Fruit fly (Drosophila melanogaster) whole organism, prepupa: ENCODE measurements around the gene Sk1.

Experiments
- CG10631 ChIP-seq: fragments of 200-800 bp; sonication (Bioruptor generic); optimal IDR thresholded peaks from 2 replicates; lab custom pipeline; 2016; ENCODE audit warnings: missing biosample characterization, missing genetic modification characterization
- CG11294 ChIP-seq: fragments of 200-800 bp; sonication (Bioruptor generic); IDR thresholded peaks from 2 replicates; pipeline ENCODE4 v1.3.6; 2022; ENCODE audit warnings: missing biosample characterization, missing genetic modification characterization
- CG15336 ChIP-seq: fragments of 200-800 bp; sonication (Bioruptor generic); IDR thresholded peaks from 2 replicates; pipeline ENCODE4 v1.3.6; 2022; ENCODE audit warnings: missing biosample characterization, missing genetic modification characterization
- CG1621 ChIP-seq: fragments of 200-800 bp; sonication (Bioruptor generic); optimal IDR thresholded peaks from 3 replicates; lab custom pipeline; 2018; ENCODE audit warnings: missing biosample characterization, mild to moderate bottlenecking, missing genetic modification characterization
- CG16779 ChIP-seq: fragments of 200-800 bp; sonication (Bioruptor generic); optimal IDR thresholded peaks from 3 replicates; lab custom pipeline; 2017; ENCODE audit warnings: missing biosample characterization, mild to moderate bottlenecking, missing genetic modification characterization
- CG3032 ChIP-seq: fragments of 200-800 bp; optimal IDR thresholded peaks from 2 replicates; lab custom pipeline; 2019; ENCODE audit warnings: missing biosample characterization, mild to moderate bottlenecking, missing genetic modification characterization, moderate library complexity
- CG31627 ChIP-seq: fragments of 200-800 bp; sonication (Bioruptor generic); optimal IDR thresholded peaks from 3 replicates; lab custom pipeline; 2016; ENCODE audit warnings: missing biosample characterization, missing genetic modification characterization
- CG32006 ChIP-seq: fragments of 200-800 bp; sonication (Bioruptor generic); optimal IDR thresholded peaks from 3 replicates; lab custom pipeline; 2017; ENCODE audit warnings: missing biosample characterization, mild to moderate bottlenecking, missing genetic modification characterization
- CG6163 ChIP-seq: fragments of 200-800 bp; sonication (Bioruptor generic); IDR thresholded peaks from 3 replicates; pipeline ENCODE4 v1.3.6; 2022; ENCODE audit warnings: missing biosample characterization, missing genetic modification characterization
- CG6276 ChIP-seq: fragments of 200-800 bp; sonication (Bioruptor generic); optimal IDR thresholded peaks from 2 replicates; lab custom pipeline; 2017; ENCODE audit warnings: missing biosample characterization, mild to moderate bottlenecking, missing genetic modification characterization
- CG6792 ChIP-seq: fragments of 200-800 bp; sonication (Bioruptor generic); optimal IDR thresholded peaks from 3 replicates; lab custom pipeline; 2016; ENCODE audit warnings: missing biosample characterization, missing genetic modification characterization
- CG6808 ChIP-seq: fragments of 200-800 bp; sonication (Bioruptor generic); optimal IDR thresholded peaks from 3 replicates; lab custom pipeline; 2017; ENCODE audit warnings: missing biosample characterization, missing genetic modification characterization, mild to moderate bottlenecking, moderate library complexity, missing genetic modification reagents
- CG6854 ChIP-seq: fragments of 200-800 bp; sonication (Bioruptor generic); optimal IDR thresholded peaks from 2 replicates; lab custom pipeline; 2017; ENCODE audit warnings: missing biosample characterization, mild to moderate bottlenecking, missing genetic modification characterization
- CG8119 ChIP-seq: fragments of 200-800 bp; sonication (Bioruptor generic); IDR thresholded peaks from 3 replicates; pipeline ENCODE4 v1.3.6; 2022; ENCODE audit warnings: missing biosample characterization, missing genetic modification characterization
- CG8319 ChIP-seq: fragments of 200-800 bp; sonication (Bioruptor generic); optimal IDR thresholded peaks from 3 replicates; lab custom pipeline; 2016; ENCODE audit warnings: missing biosample characterization, missing genetic modification characterization
- CG8632 ChIP-seq: fragments of 200-800 bp; sonication (Bioruptor generic); optimal IDR thresholded peaks from 3 replicates; lab custom pipeline; 2016; ENCODE audit warnings: missing biosample characterization, missing genetic modification characterization
- CG9139 ChIP-seq: fragments of 200-800 bp; sonication (Bioruptor generic); optimal IDR thresholded peaks from 3 replicates; lab custom pipeline; 2017; ENCODE audit warnings: missing biosample characterization, mild to moderate bottlenecking, missing genetic modification characterization
- Eip78C ChIP-seq: fragments of 200-800 bp; sonication (Bioruptor generic); peaks from one replicate; lab custom pipeline; 2016; ENCODE audit warnings: missing biosample characterization, missing genetic modification characterization
- Eip93F ChIP-seq: fragments of 200-800 bp; sonication (Bioruptor generic); optimal IDR thresholded peaks from 2 replicates; lab custom pipeline; 2016; ENCODE audit warnings: missing biosample characterization, mild to moderate bottlenecking, missing genetic modification characterization
- Ets21C ChIP-seq: fragments of 200-800 bp; sonication (Bioruptor generic); optimal IDR thresholded peaks from 3 replicates; lab custom pipeline; 2016; ENCODE audit warnings: missing biosample characterization, missing genetic modification characterization
- Hr38 ChIP-seq: sonication (Bioruptor generic); optimal IDR thresholded peaks from 2 replicates; lab custom pipeline; 2016; ENCODE audit warnings: missing biosample characterization, missing genetic modification characterization
- Hr39 ChIP-seq: fragments of 200-800 bp; sonication (Bioruptor generic); optimal IDR thresholded peaks from 2 replicates; lab custom pipeline; 2016; ENCODE audit warnings: missing biosample characterization, missing genetic modification characterization
- Hr4 ChIP-seq: fragments of 200-800 bp; sonication (Bioruptor generic); optimal IDR thresholded peaks from 3 replicates; lab custom pipeline; 2016; ENCODE audit warnings: missing biosample characterization, missing genetic modification characterization
- Met ChIP-seq: fragments of 200-800 bp; sonication (Bioruptor generic); optimal IDR thresholded peaks from 3 replicates; lab custom pipeline; 2016; ENCODE audit warnings: missing biosample characterization, missing genetic modification characterization
- OdsH ChIP-seq: fragments of 200-800 bp; sonication (Bioruptor generic); optimal IDR thresholded peaks from 3 replicates; lab custom pipeline; 2016; ENCODE audit warnings: missing biosample characterization, missing genetic modification characterization
- Smox ChIP-seq: fragments of 200-800 bp; sonication (Bioruptor generic); optimal IDR thresholded peaks from 3 replicates; lab custom pipeline; 2016; ENCODE audit warnings: missing biosample characterization, missing genetic modification characterization
- Sox102F ChIP-seq: fragments of 200-800 bp; sonication (Bioruptor generic); optimal IDR thresholded peaks from 2 replicates; lab custom pipeline; 2016; ENCODE audit warnings: missing biosample characterization, mild to moderate bottlenecking, missing genetic modification characterization
- Sox14 ChIP-seq: fragments of 200-800 bp; sonication (Bioruptor generic); optimal IDR thresholded peaks from 3 replicates; lab custom pipeline; 2016; ENCODE audit warnings: missing biosample characterization, missing genetic modification characterization
- Sox15 ChIP-seq: fragments of 200-800 bp; sonication (Bioruptor generic); optimal IDR thresholded peaks from 3 replicates; lab custom pipeline; 2016; ENCODE audit warnings: missing biosample characterization, missing genetic modification characterization
- acj6 ChIP-seq: fragments of 200-800 bp; sonication (Bioruptor generic); optimal IDR thresholded peaks from 3 replicates; lab custom pipeline; 2016; ENCODE audit warnings: missing biosample characterization, missing genetic modification characterization
- dsx ChIP-seq: fragments of 200-800 bp; optimal IDR thresholded peaks from 3 replicates; lab custom pipeline; 2019; ENCODE audit warnings: missing biosample characterization, mild to moderate bottlenecking, missing genetic modification characterization, moderate library complexity; ENCODE audit not compliant: poor library complexity, severe bottlenecking
- eg ChIP-seq: fragments of 200-800 bp; sonication (Bioruptor generic); IDR thresholded peaks from 3 replicates; pipeline ENCODE4 v1.3.6; 2022; ENCODE audit warnings: missing biosample characterization, missing genetic modification characterization
- esn ChIP-seq: fragments of 200-800 bp; sonication (Bioruptor generic); optimal IDR thresholded peaks from 2 replicates; lab custom pipeline; 2016; ENCODE audit warnings: missing biosample characterization, mild to moderate bottlenecking, missing genetic modification characterization, moderate library complexity
- pdm3 ChIP-seq: fragments of 200-800 bp; sonication (Bioruptor generic); optimal IDR thresholded peaks from 3 replicates; lab custom pipeline; 2016; ENCODE audit warnings: missing biosample characterization, missing genetic modification characterization
- salr ChIP-seq, 2 experiments: fragments of 200-800 bp; sonication (Bioruptor generic); optimal IDR thresholded peaks; 3 replicates each; lab custom pipeline; 2016 to 2018; ENCODE audit warnings: missing biosample characterization in 2 of 2, missing genetic modification characterization in 2 of 2, mild to moderate bottlenecking in 1 of 2
- spab ChIP-seq: fragments of 200-800 bp; sonication (Bioruptor generic); optimal IDR thresholded peaks from 2 replicates; lab custom pipeline; 2017; ENCODE audit warnings: missing biosample characterization, mild to moderate bottlenecking, missing genetic modification characterization, missing genetic modification reagents
- ss ChIP-seq, 2 experiments: fragments of 200-800 bp; sonication (Bioruptor generic); optimal IDR thresholded peaks; 2 replicates in 1 of 2; 3 replicates in 1 of 2; lab custom pipeline; 2017 to 2018; ENCODE audit warnings: mild to moderate bottlenecking in 2 of 2, missing biosample characterization in 2 of 2, missing genetic modification characterization in 2 of 2, moderate library complexity in 1 of 2
- svp ChIP-seq: fragments of 200-800 bp; sonication (Bioruptor generic); peaks from one replicate; lab custom pipeline; 2016; ENCODE audit warnings: missing biosample characterization, missing genetic modification characterization

Gene Sk1

DNA sequence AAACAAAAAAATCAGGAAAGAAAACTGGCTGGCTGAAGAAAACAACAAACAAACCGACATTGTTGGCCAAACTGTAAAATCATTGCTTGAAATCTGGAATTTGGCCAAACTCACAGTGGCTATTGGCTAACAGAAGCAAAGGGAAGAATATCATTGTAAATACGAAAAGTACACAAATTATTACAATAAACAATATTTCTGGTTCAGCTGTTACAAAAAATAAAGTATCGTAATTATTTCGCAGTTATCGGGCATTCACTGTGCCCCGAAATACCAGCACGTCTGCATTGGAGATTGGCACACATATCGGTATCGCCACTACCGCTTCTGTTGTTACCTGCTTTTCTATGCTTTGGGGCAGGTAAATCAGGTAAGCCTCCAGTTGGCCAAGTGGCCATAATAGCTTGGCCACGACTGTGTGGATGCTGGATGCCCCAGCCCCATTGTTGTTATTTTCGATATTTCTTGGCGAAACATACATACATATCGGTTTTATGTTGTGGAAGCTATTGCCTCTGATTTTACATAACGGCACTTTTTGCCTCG is 8.8 kb downstream of the Sk1 start (continued):
- TF ChIP-seq Eip78C (GFP tag; lab: Kevin White, UChicago) (peak; percentile 82), CG8119 (GFP tag; lab: Robert Waterston, UW) (peak; percentile 73; the same call in 2 of the 3 replicates), CG6854 (GFP tag; lab: Kevin White, UChicago) (no peak), spab (no peak), dsx (GFP tag; lab: Kevin White, UChicago) (no peak), Sox15 (no peak), Hr4 (GFP tag; lab: Kevin White, UChicago) (peak; percentile 56), pdm3 (GFP tag; lab: Kevin White, UChicago) (peak; percentile 60), Smox (GFP tag; lab: Kevin White, UChicago) (peak; percentile 9), CG16779 (tag; lab: Kevin White, UChicago) (no peak), Eip93F (no peak), CG9139 (GFP tag; lab: Kevin White, UChicago) (no peak), eg (GFP tag; lab: Robert Waterston, UW) (peak; percentile 86), CG6276 (GFP tag; lab: Kevin White, UChicago) (peak; percentile 65), CG3032 (tag; lab: Kevin White, UChicago) (no peak), Met (peak; percentile 28), CG1621 (no peak), CG11294 (GFP tag; lab: Robert Waterston, UW) (peak; percentile 39; the same call in 1 of the 2 replicates), acj6 (GFP tag; lab: Kevin White, UChicago) (peak; percentile 41), OdsH (GFP tag; lab: Kevin White, UChicago) (peak; percentile 66), Sox14 (no peak), CG6792 (GFP tag; lab: Kevin White, UChicago) (no peak), CG10631 (GFP tag; lab: Kevin White, UChicago) (peak; percentile 8), salr (GFP tag; optimal IDR thresholded peaks at IDR 0.05; lab: Kevin White, UChicago) (no peak), CG15336 (peak; percentile 72), CG32006 (GFP tag; lab: Kevin White, UChicago) (peak; percentile 59)

DNA sequence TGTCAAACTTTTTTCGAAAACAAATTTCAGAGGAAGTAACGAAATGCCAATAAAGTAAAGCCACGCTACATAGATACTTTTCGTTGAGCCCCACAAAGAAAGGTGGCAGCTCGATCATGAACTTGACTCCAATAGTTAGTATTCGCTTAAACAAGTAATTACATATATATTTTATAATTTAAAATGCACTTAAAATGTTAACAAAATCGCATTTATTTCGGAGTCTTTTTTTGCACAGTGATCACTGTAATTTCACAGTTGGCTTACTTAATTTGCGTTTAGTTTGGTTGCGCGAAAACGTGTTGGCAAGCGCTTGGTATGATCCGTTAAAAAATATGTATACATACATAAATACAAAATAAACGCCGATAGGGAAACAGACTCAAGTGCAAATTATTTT is 9.3 kb downstream of the Sk1 start:
- TF ChIP-seq CG6163 (GFP tag; lab: Robert Waterston, UW): peak; percentile 49; the same call in 2 of the 3 replicates
- TF ChIP-seq CG8319: no peak
- TF ChIP-seq CG8119 (GFP tag; lab: Robert Waterston, UW): peak; percentile 34; the same call in 2 of the 3 replicates
- no peak for TF ChIP-seq ss (GFP tag; optimal IDR thresholded peaks at IDR 0.05; lab: Kevin White, UChicago)
- TF ChIP-seq CG6808 (GFP tag; lab: Kevin White, UChicago): no peak
- TF ChIP-seq CG15336: peak; percentile 50
- no peak for TF ChIP-seq Ets21C (GFP tag; lab: Kevin White, UChicago)
- peak; percentile 11 for TF ChIP-seq Met
- TF ChIP-seq Hr38 (GFP tag; lab: Kevin White, UChicago): no peak
- TF ChIP-seq acj6 (GFP tag; lab: Kevin White, UChicago): peak; percentile 7
- TF ChIP-seq CG32006 (GFP tag; lab: Kevin White, UChicago): no peak
- peak; percentile 15 for TF ChIP-seq CG6276 (GFP tag; lab: Kevin White, UChicago)
- TF ChIP-seq CG8632 (GFP tag; lab: Kevin White, UChicago): peak; percentile 18
- TF ChIP-seq Hr39 (GFP tag; lab: Kevin White, UChicago): no peak
- TF ChIP-seq Sox102F (GFP tag; lab: Kevin White, UChicago): peak; percentile 24
- TF ChIP-seq svp: peak; percentile 46
- no peak for TF ChIP-seq pdm3 (GFP tag; lab: Kevin White, UChicago)
- TF ChIP-seq Hr4 (GFP tag; lab: Kevin White, UChicago): peak; percentile 24
- no peak for TF ChIP-seq CG31627 (GFP tag; lab: Kevin White, UChicago)
- peak; percentile 29 for TF ChIP-seq esn (GFP tag; lab: Kevin White, UChicago)
- peak; percentile 45 for TF ChIP-seq Eip78C (GFP tag; lab: Kevin White, UChicago)
- TF ChIP-seq eg (GFP tag; lab: Robert Waterston, UW): peak; percentile 35; the same call in 2 of the 3 replicates
